Fruit fly (Drosophila melanogaster) whole organism, embryonic: Measurements from ENCODE around the gene CG3434.
A peak's percentile ranks its signal among the peaks of the same experiment; 100 is the strongest.

ENCODE experiments used
- CG10543 ChIP-seq: fragments of 200-800 bp; sonication (Bioruptor generic); optimal IDR thresholded peaks from 3 replicates; lab custom pipeline; 2017; ENCODE audit warnings: missing biosample characterization, mild to moderate bottlenecking, missing genetic modification characterization, moderate library complexity
- CG8388 ChIP-seq: fragments of 200-800 bp; sonication (Bioruptor generic); optimal IDR thresholded peaks from 2 replicates; lab custom pipeline; 2019; ENCODE audit warnings: missing biosample characterization, mild to moderate bottlenecking, missing genetic modification characterization, moderate library complexity
- HLH54F ChIP-seq: fragments of 200-800 bp; sonication (Bioruptor generic); optimal IDR thresholded peaks from 3 replicates; lab custom pipeline; 2016; ENCODE audit warnings: missing biosample characterization, missing genetic modification characterization
- grau ChIP-seq: fragments of 200-800 bp; optimal IDR thresholded peaks from 3 replicates; lab custom pipeline; 2019; ENCODE audit warnings: missing biosample characterization, mild to moderate bottlenecking, missing genetic modification characterization, moderate library complexity

- TF ChIP-seq HLH54F (GFP tag; lab: Kevin White, UChicago) (no peak), CG8388 (no peak), grau (tag; lab: Kevin White, UChicago) (no peak), CG10543 (GFP tag; lab: Kevin White, UChicago) (peak; percentile 31)
Measured at dm6 chr3L:9499919-9500807, 39.6 kb upstream of the CG3434 start.
